Worm (Caenorhabditis elegans): ENCODE results near the gene acl-14.

The acl-14 gene

ce11 chrV:9382538-9383328 is 49.3 kb upstream of the acl-14 start (continued):
- no peak for TF ChIP-seq lsy-27 (tag; optimal IDR thresholded peaks at IDR 0.05; ENCODE audit: borderline replicate concordance, insufficient read depth)
- no peak for TF ChIP-seq nhr-90 (tag; optimal IDR thresholded peaks at IDR 0.05)
- TF ChIP-seq nfya-2 (GFP tag; IDR thresholded peaks at IDR 0.05) = no peak
- no peak for TF ChIP-seq rpc-1 (optimal IDR thresholded peaks at IDR 0.05)
- peak; percentile 5 for TF ChIP-seq rpc-1 (tag; optimal IDR thresholded peaks at IDR 0.05)
- peak; percentile 89 for TF ChIP-seq hsf-1 (GFP tag; IDR thresholded peaks at IDR 0.05)
- TF ChIP-seq F23B12.7 (tag; optimal IDR thresholded peaks at IDR 0.05; ENCODE audit: insufficient read depth) = no peak
- TF ChIP-seq lag-1 (GFP tag; IDR thresholded peaks at IDR 0.05) = no peak
- no peak for TF ChIP-seq atf-7 (tag; optimal IDR thresholded peaks at IDR 0.05)
- TF ChIP-seq ccch-3 (GFP tag; optimal IDR thresholded peaks at IDR 0.05) = no peak
- no peak for TF ChIP-seq hmg-20 (GFP tag; IDR thresholded peaks at IDR 0.05)
- no peak for TF ChIP-seq gei-17 (GFP tag; optimal IDR thresholded peaks at IDR 0.05)
- TF ChIP-seq nfyb-1 (GFP tag; IDR thresholded peaks at IDR 0.05) = no peak
- TF ChIP-seq T26A5.8 (tag; optimal IDR thresholded peaks at IDR 0.05) = no peak
- no peak for TF ChIP-seq mel-28 (tag; optimal IDR thresholded peaks at IDR 0.05; ENCODE audit: borderline replicate concordance)
- TF ChIP-seq pha-4 (tag; optimal IDR thresholded peaks at IDR 0.05) = no peak
- peak; percentile 90 for TF ChIP-seq B0336.3 (GFP tag; IDR thresholded peaks at IDR 0.05)
- no peak for TF ChIP-seq ztf-25 (GFP tag; IDR thresholded peaks at IDR 0.05)
- TF ChIP-seq hlh-12 (tag; optimal IDR thresholded peaks at IDR 0.05) = no peak
- no peak for TF ChIP-seq lin-26 (GFP tag; IDR thresholded peaks at IDR 0.05)
- TF ChIP-seq ztf-28 (GFP tag; IDR thresholded peaks at IDR 0.05) = 0 out of 2 replicates have a peak, but pooled peaks have one; percentile 80
- TF ChIP-seq tbx-9 (tag; optimal IDR thresholded peaks at IDR 0.05; ENCODE audit: borderline replicate concordance) = no peak
- peak; percentile 67; the same call in 1 of the 2 replicates for TF ChIP-seq hmg-1.2 (GFP tag; IDR thresholded peaks at IDR 0.05)
- TF ChIP-seq F33H1.4 (GFP tag; IDR thresholded peaks at IDR 0.05) = peak; percentile 82
- peak; percentile 88 for TF ChIP-seq ekl-4 (GFP tag; IDR thresholded peaks at IDR 0.05)
- TF ChIP-seq ceh-27 (GFP tag; optimal IDR thresholded peaks at IDR 0.05) = no peak
- no peak for TF ChIP-seq K12H6.12 (tag; optimal IDR thresholded peaks at IDR 0.05)
- TF ChIP-seq ceh-58 (GFP tag; IDR thresholded peaks at IDR 0.05) = no peak
- no peak for TF ChIP-seq C06A6.2 (GFP tag; conservative IDR thresholded peaks at IDR 0.05)
- no peak for TF ChIP-seq mes-4 (tag; optimal IDR thresholded peaks at IDR 0.05)
- TF ChIP-seq madf-3 (GFP tag; IDR thresholded peaks at IDR 0.05) = peak; percentile 92
- no peak; the same call in 1 of the 2 replicates for TF ChIP-seq mcd-1 (GFP tag; IDR thresholded peaks at IDR 0.05)
- TF ChIP-seq die-1 (tag; optimal IDR thresholded peaks at IDR 0.05) = no peak
- TF ChIP-seq unc-62 (GFP tag; optimal IDR thresholded peaks at IDR 0.05) = no peak
- TF ChIP-seq chd-7 (tag; optimal IDR thresholded peaks at IDR 0.05) = no peak
- TF ChIP-seq nfya-1 (tag; optimal IDR thresholded peaks at IDR 0.05; ENCODE audit: borderline replicate concordance, insufficient read depth) = no peak
- peak; percentile 90 for TF ChIP-seq rcor-1 (GFP tag; IDR thresholded peaks at IDR 0.05)
- peak; percentile 82 for TF ChIP-seq F49E8.2 (tag; optimal IDR thresholded peaks at IDR 0.05; ENCODE audit: insufficient read depth)
- 0 out of 2 replicates have a peak, but pooled peaks have one; percentile 55 for TF ChIP-seq Y79H2A.3 (GFP tag; conservative IDR thresholded peaks at IDR 0.05)
- no peak for TF ChIP-seq fkh-3 (tag; optimal IDR thresholded peaks at IDR 0.05)
- TF ChIP-seq K11D2.4 (GFP tag; IDR thresholded peaks at IDR 0.05) = no peak
- TF ChIP-seq bed-2 (GFP tag; IDR thresholded peaks at IDR 0.05) = no peak
- TF ChIP-seq F57A8.1 (GFP tag; optimal IDR thresholded peaks at IDR 0.05) = no peak
- TF ChIP-seq ztf-18 (tag; optimal IDR thresholded peaks at IDR 0.05) = peak; percentile 97
- no peak for TF ChIP-seq egrh-3 (GFP tag; IDR thresholded peaks at IDR 0.05)
- peak; percentile 94 for TF ChIP-seq dox-1 (GFP tag; IDR thresholded peaks at IDR 0.05)
- no peak for TF ChIP-seq ceh-79 (tag; optimal IDR thresholded peaks at IDR 0.05)
